Fruit fly (Drosophila melanogaster) whole organism, embryonic: Measurements from ENCODE around the gene CG14795.

ENCODE experiments used
- Bgb ChIP-seq: fragments of 200-800 bp; sonication (Bioruptor generic); IDR thresholded peaks from 2 replicates; pipeline ENCODE4 v1.3.6; 2022; ENCODE audit warnings: missing biosample characterization, missing genetic modification characterization; ENCODE audit not compliant: partially characterized antibody
- CG10209 ChIP-seq: fragments of 200-800 bp; sonication (Bioruptor generic); optimal IDR thresholded peaks from 3 replicates; lab custom pipeline; 2017; ENCODE audit warnings: missing biosample characterization, mild to moderate bottlenecking, missing genetic modification characterization, missing genetic modification reagents
- CG10366 ChIP-seq: fragments of 200-800 bp; sonication (Bioruptor generic); IDR thresholded peaks from 2 replicates; pipeline ENCODE4 v1.3.6; 2022; ENCODE audit warnings: missing biosample characterization, missing genetic modification characterization
- CG10543 ChIP-seq: fragments of 200-800 bp; sonication (Bioruptor generic); optimal IDR thresholded peaks from 3 replicates; lab custom pipeline; 2017; ENCODE audit warnings: missing biosample characterization, mild to moderate bottlenecking, missing genetic modification characterization, moderate library complexity
- CG11456 ChIP-seq: fragments of 200-800 bp; sonication (Bioruptor generic); IDR thresholded peaks from 3 replicates; pipeline ENCODE4 v1.3.6; 2022; ENCODE audit warnings: missing biosample characterization, missing genetic modification characterization
- CG13894 ChIP-seq: fragments of 200-800 bp; sonication (Bioruptor generic); optimal IDR thresholded peaks from 3 replicates; lab custom pipeline; 2018; ENCODE audit warnings: missing biosample characterization, mild to moderate bottlenecking, missing genetic modification characterization, moderate library complexity
- CG14050 ChIP-seq: fragments of 200-800 bp; sonication (Bioruptor generic); IDR thresholded peaks from 3 replicates; pipeline ENCODE4 v1.3.6; 2022; ENCODE audit warnings: missing biosample characterization, missing genetic modification characterization
- CG14667 ChIP-seq: fragments of 200-800 bp; sonication (Bioruptor generic); IDR thresholded peaks from 2 replicates; pipeline ENCODE4 v1.3.6; 2022; ENCODE audit warnings: missing biosample characterization, missing genetic modification characterization
- CG14710 ChIP-seq: fragments of 200-800 bp; sonication (Bioruptor generic); optimal IDR thresholded peaks from 3 replicates; lab custom pipeline; 2019; ENCODE audit warnings: missing biosample characterization, mild to moderate bottlenecking, missing genetic modification characterization, moderate library complexity
- CG15011 ChIP-seq: fragments of 200-800 bp; sonication (Bioruptor generic); optimal IDR thresholded peaks from 3 replicates; lab custom pipeline; 2018; ENCODE audit warnings: missing biosample characterization, mild to moderate bottlenecking, missing genetic modification characterization
- CG15269 ChIP-seq: fragments of 200-800 bp; sonication (Bioruptor generic); optimal IDR thresholded peaks from 2 replicates; lab custom pipeline; 2018; ENCODE audit warnings: missing biosample characterization, mild to moderate bottlenecking, missing genetic modification characterization, moderate library complexity
- CG1602 ChIP-seq: fragments of 200-800 bp; sonication (Bioruptor generic); optimal IDR thresholded peaks from 3 replicates; lab custom pipeline; 2016; ENCODE audit warnings: missing biosample characterization, missing genetic modification characterization
- CG1603 ChIP-seq: fragments of 200-800 bp; sonication (Bioruptor generic); optimal IDR thresholded peaks from 2 replicates; lab custom pipeline; 2019; ENCODE audit warnings: missing biosample characterization, mild to moderate bottlenecking, missing genetic modification characterization, moderate library complexity
- CG16779 ChIP-seq: fragments of 200-800 bp; sonication (Bioruptor generic); IDR thresholded peaks from 2 replicates; pipeline ENCODE4 v1.3.6; 2022; ENCODE audit warnings: missing biosample characterization, missing genetic modification characterization
- CG16815 ChIP-seq: fragments of 200-800 bp; sonication (Bioruptor generic); optimal IDR thresholded peaks from 3 replicates; lab custom pipeline; 2017; ENCODE audit warnings: missing biosample characterization, mild to moderate bottlenecking, missing genetic modification characterization
- CG18619 ChIP-seq: fragments of 200-800 bp; sonication (Bioruptor generic); optimal IDR thresholded peaks from 3 replicates; lab custom pipeline; 2017; ENCODE audit warnings: missing biosample characterization, mild to moderate bottlenecking, missing genetic modification characterization
- CG2199 ChIP-seq: fragments of 200-800 bp; sonication (Bioruptor generic); IDR thresholded peaks from 3 replicates; pipeline ENCODE4 v1.3.6; 2022; ENCODE audit warnings: missing biosample characterization, missing genetic modification characterization
- CG2875 ChIP-seq: fragments of 200-800 bp; sonication (Bioruptor generic); optimal IDR thresholded peaks from 2 replicates; lab custom pipeline; 2017; ENCODE audit warnings: missing biosample characterization, mild to moderate bottlenecking, missing genetic modification characterization, missing genetic modification reagents
- CG31365 ChIP-seq: fragments of 200-800 bp; sonication (Bioruptor generic); optimal IDR thresholded peaks from 2 replicates; lab custom pipeline; 2018; ENCODE audit warnings: missing biosample characterization, mild to moderate bottlenecking, missing genetic modification characterization
- CG31441 ChIP-seq: fragments of 200-800 bp; sonication (Bioruptor generic); IDR thresholded peaks from 2 replicates; pipeline ENCODE4 v1.3.6; 2022; ENCODE audit warnings: missing biosample characterization, missing genetic modification characterization
- CG34224 ChIP-seq: fragments of 200-800 bp; sonication (Bioruptor generic); IDR thresholded peaks from 3 replicates; pipeline ENCODE4 v1.3.6; 2022; ENCODE audit warnings: missing biosample characterization, missing genetic modification characterization; ENCODE audit not compliant: partially characterized antibody
- CG3847 ChIP-seq: fragments of 200-800 bp; sonication (Bioruptor generic); IDR thresholded peaks from 2 replicates; pipeline ENCODE4 v1.3.6; 2022; ENCODE audit warnings: missing biosample characterization, missing genetic modification characterization
- CG3995 ChIP-seq: fragments of 200-800 bp; sonication (Bioruptor generic); optimal IDR thresholded peaks from 3 replicates; lab custom pipeline; 2016; ENCODE audit warnings: missing biosample characterization, missing genetic modification characterization
- CG8924 ChIP-seq: fragments of 200-800 bp; optimal IDR thresholded peaks from 3 replicates; lab custom pipeline; 2019; ENCODE audit warnings: missing biosample characterization, mild to moderate bottlenecking, missing genetic modification characterization, moderate library complexity
- CG9215 ChIP-seq: fragments of 200-800 bp; sonication (Bioruptor generic); IDR thresholded peaks from 2 replicates; pipeline ENCODE4 v1.3.6; 2022; ENCODE audit warnings: missing biosample characterization, missing genetic modification characterization
- CG9437 ChIP-seq: fragments of 200-800 bp; sonication (Bioruptor generic); optimal IDR thresholded peaks from 2 replicates; lab custom pipeline; 2018; ENCODE audit warnings: missing biosample characterization, mild to moderate bottlenecking, missing genetic modification characterization
- CG9876 ChIP-seq: fragments of 200-800 bp; sonication (Bioruptor generic); optimal IDR thresholded peaks from 2 replicates; lab custom pipeline; 2016; ENCODE audit warnings: missing biosample characterization, missing genetic modification characterization
- CG9932 ChIP-seq: fragments of 200-800 bp; sonication (Bioruptor generic); IDR thresholded peaks from 2 replicates; pipeline ENCODE4 v1.3.6; 2022; ENCODE audit warnings: missing biosample characterization, missing genetic modification characterization
- D19B ChIP-seq: fragments of 200-800 bp; sonication (Bioruptor generic); optimal IDR thresholded peaks from 2 replicates; lab custom pipeline; 2017; ENCODE audit warnings: missing biosample characterization, mild to moderate bottlenecking, missing genetic modification characterization
- Dek ChIP-seq: fragments of 200-800 bp; sonication (Bioruptor generic); optimal IDR thresholded peaks from 3 replicates; lab custom pipeline; 2019; ENCODE audit warnings: missing biosample characterization, mild to moderate bottlenecking, missing genetic modification characterization, moderate library complexity
- Doc2 ChIP-seq: fragments of 200-800 bp; sonication (Bioruptor generic); IDR thresholded peaks from 2 replicates; pipeline ENCODE4 v1.3.6; 2022; ENCODE audit warnings: missing biosample characterization, missing genetic modification characterization
- E2f2 ChIP-seq: fragments of 200-800 bp; sonication (Bioruptor generic); IDR thresholded peaks from 2 replicates; pipeline ENCODE4 v1.3.6; 2022; ENCODE audit warnings: missing biosample characterization, missing genetic modification characterization
- Elba2 ChIP-seq: fragments of 200-800 bp; sonication (Bioruptor generic); optimal IDR thresholded peaks from 3 replicates; lab custom pipeline; 2016; ENCODE audit warnings: missing biosample characterization, missing genetic modification characterization
- H15 ChIP-seq: fragments of 200-800 bp; sonication (Bioruptor generic); IDR thresholded peaks from 3 replicates; pipeline ENCODE4 v1.3.6; 2022; ENCODE audit warnings: missing biosample characterization, missing genetic modification characterization
- Hr51 ChIP-seq, 2 experiments: fragments of 200-800 bp; sonication (Bioruptor generic); optimal IDR thresholded peaks; 2 replicates in 1 of 2; 3 replicates in 1 of 2; lab custom pipeline; 2016 to 2018; ENCODE audit warnings: missing biosample characterization in 2 of 2, missing genetic modification characterization in 2 of 2, mild to moderate bottlenecking in 1 of 2, moderate library complexity in 1 of 2
- Nf-YC ChIP-seq: fragments of 200-800 bp; optimal IDR thresholded peaks from 3 replicates; lab custom pipeline; 2019; ENCODE audit warnings: missing biosample characterization, mild to moderate bottlenecking, missing genetic modification characterization, moderate library complexity
- Optix ChIP-seq: fragments of 200-800 bp; sonication (Bioruptor generic); IDR thresholded peaks from 3 replicates; pipeline ENCODE4 v1.3.6; 2022; ENCODE audit warnings: missing biosample characterization, missing genetic modification characterization
- Ptx1 ChIP-seq: fragments of 200-800 bp; sonication (Bioruptor generic); IDR thresholded peaks from 2 replicates; pipeline ENCODE4 v1.3.6; 2022; ENCODE audit warnings: missing biosample characterization, missing genetic modification characterization
- ab ChIP-seq: fragments of 200-800 bp; sonication (Bioruptor generic); optimal IDR thresholded peaks from 2 replicates; lab custom pipeline; 2016; ENCODE audit warnings: missing biosample characterization, missing genetic modification characterization
- aop ChIP-seq: fragments of 200-800 bp; sonication (Bioruptor generic); IDR thresholded peaks from 2 replicates; pipeline ENCODE4 v1.3.6; 2022; ENCODE audit warnings: missing biosample characterization, missing genetic modification characterization
- ase ChIP-seq: fragments of 200-800 bp; sonication (Bioruptor generic); IDR thresholded peaks from 3 replicates; pipeline ENCODE4 v1.3.6; 2022; ENCODE audit warnings: missing biosample characterization, missing genetic modification characterization
- btn ChIP-seq: fragments of 200-800 bp; sonication (Bioruptor generic); optimal IDR thresholded peaks from 2 replicates; lab custom pipeline; 2016; ENCODE audit warnings: missing biosample characterization, missing genetic modification characterization
- dmrt99B ChIP-seq: fragments of 200-800 bp; sonication (Bioruptor generic); optimal IDR thresholded peaks from 2 replicates; lab custom pipeline; 2018; ENCODE audit warnings: missing biosample characterization, mild to moderate bottlenecking, missing genetic modification characterization, moderate library complexity
- eve ChIP-seq, 2 experiments: fragments of >200 bp; optimal IDR thresholded peaks; 2 replicates each; lab custom pipeline; 2017; ENCODE audit warnings: missing biosample characterization in 2 of 2, missing genetic modification characterization in 2 of 2
- exex ChIP-seq: fragments of 200-800 bp; sonication (Bioruptor generic); optimal IDR thresholded peaks from 4 replicates; lab custom pipeline; 2018; ENCODE audit warnings: missing biosample characterization, mild to moderate bottlenecking, missing genetic modification characterization, moderate library complexity
- gro ChIP-seq: fragments of 200-800 bp; sonication (Bioruptor generic); optimal IDR thresholded peaks from 2 replicates; lab custom pipeline; 2016; ENCODE audit warnings: missing biosample characterization, missing genetic modification characterization
- gsb ChIP-seq: fragments of 200-800 bp; sonication (Bioruptor generic); IDR thresholded peaks from 2 replicates; pipeline ENCODE4 v1.3.6; 2022; ENCODE audit warnings: missing biosample characterization, missing genetic modification characterization
- schlank ChIP-seq: fragments of 200-800 bp; sonication (Bioruptor generic); optimal IDR thresholded peaks from 2 replicates; lab custom pipeline; 2018; ENCODE audit warnings: missing biosample characterization, mild to moderate bottlenecking, missing genetic modification characterization
- slou ChIP-seq: fragments of 200-800 bp; sonication (Bioruptor generic); optimal IDR thresholded peaks from 3 replicates; lab custom pipeline; 2016; ENCODE audit warnings: missing biosample characterization, missing genetic modification characterization
- sob ChIP-seq: fragments of 200-800 bp; sonication (Bioruptor generic); IDR thresholded peaks from 2 replicates; pipeline ENCODE4 v1.3.6; 2022; ENCODE audit warnings: missing biosample characterization, missing genetic modification characterization
- unpg ChIP-seq: fragments of 200-800 bp; sonication (Bioruptor generic); optimal IDR thresholded peaks from 3 replicates; lab custom pipeline; 2018; ENCODE audit warnings: missing biosample characterization, mild to moderate bottlenecking, missing genetic modification characterization, moderate library complexity

CG14795 gene

DNA sequence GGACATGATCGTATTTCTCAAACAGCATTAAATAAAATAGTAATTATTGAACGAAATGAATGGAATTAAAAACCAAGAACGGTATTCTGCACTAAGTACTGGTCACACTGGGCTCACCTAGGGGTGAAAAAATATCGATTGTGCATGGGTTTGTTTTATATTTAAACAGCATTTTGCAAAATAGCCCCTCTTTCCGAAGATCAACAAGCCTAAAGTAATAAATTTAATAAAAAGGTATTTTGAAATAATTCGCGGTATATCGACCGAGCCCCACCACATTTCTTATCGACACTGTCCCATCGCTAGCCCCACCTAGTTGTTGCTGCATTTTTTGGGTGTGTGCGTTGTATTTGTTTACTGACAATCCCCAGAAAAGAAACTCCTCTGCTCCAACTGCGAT lies 42.0 kb downstream of the CG14795 start, which contains the start of gene pck (continued):
- no peak for TF ChIP-seq CG31365 (tag; lab: Kevin White, UChicago)
- TF ChIP-seq Nf-YC (tag; lab: Kevin White, UChicago), result peak; percentile 31
- TF ChIP-seq CG31441, result peak; percentile 51; the same call in 1 of the 2 replicates
- peak; percentile 52 for TF ChIP-seq CG8924 (tag; lab: Kevin White, UChicago)
- TF ChIP-seq dmrt99B (tag; lab: Kevin White, UChicago), result no peak
- no peak; the same call in 1 of the 2 replicates for TF ChIP-seq Bgb (GFP tag; lab: Robert Waterston, UW)
- TF ChIP-seq CG15269 (tag; lab: Kevin White, UChicago), result peak; percentile 35
- TF ChIP-seq gro (GFP tag; lab: Kevin White, UChicago), result peak; percentile 47
- TF ChIP-seq CG16815 (GFP tag; lab: Kevin White, UChicago), result peak; percentile 19
- TF ChIP-seq CG11456 (GFP tag; lab: Robert Waterston, UW), result no peak
- TF ChIP-seq CG10209 (GFP tag; lab: Kevin White, UChicago), result peak; percentile 37
- TF ChIP-seq ab, result peak; percentile 44
- TF ChIP-seq unpg (GFP tag; lab: Kevin White, UChicago), result peak; percentile 70
- TF ChIP-seq CG2875 (GFP tag; lab: Kevin White, UChicago), result peak; percentile 28
- peak; percentile 78 for TF ChIP-seq E2f2 (GFP tag; lab: Robert Waterston, UW)
- TF ChIP-seq CG10543 (GFP tag; lab: Kevin White, UChicago), result peak; percentile 8
- TF ChIP-seq CG9876 (GFP tag; lab: Kevin White, UChicago), result no peak
- peak; percentile 70; the same call in 2 of the 3 replicates for TF ChIP-seq Optix (GFP tag; lab: Robert Waterston, UW)
- no peak for TF ChIP-seq gsb (GFP tag; lab: Robert Waterston, UW)
- TF ChIP-seq sob (GFP tag; lab: Robert Waterston, UW), result peak; percentile 63; the same call in 1 of the 2 replicates
- peak; percentile 55 for TF ChIP-seq CG10366 (GFP tag; lab: Robert Waterston, UW)
- TF ChIP-seq CG3995 (GFP tag; lab: Kevin White, UChicago), result no peak
- TF ChIP-seq CG34224 (GFP tag; lab: Robert Waterston, UW), result peak; percentile 65
- TF ChIP-seq CG1603 (tag; lab: Kevin White, UChicago), result peak; percentile 83
- peak; percentile 44 for TF ChIP-seq CG14667
- peak; percentile 47; the same call in 1 of the 3 replicates for TF ChIP-seq CG2199
- peak; percentile 59 for TF ChIP-seq CG1602 (GFP tag; lab: Kevin White, UChicago)
- no peak for TF ChIP-seq exex (tag; lab: Kevin White, UChicago)
- TF ChIP-seq CG9437, result peak; percentile 45
- peak; percentile 9 for TF ChIP-seq CG18619 (GFP tag; lab: Kevin White, UChicago)
- TF ChIP-seq Doc2 (GFP tag; lab: Robert Waterston, UW), result no peak
- TF ChIP-seq CG13894 (tag; lab: Kevin White, UChicago), result peak; percentile 12
- peak; percentile 60; the same call in 2 of the 3 replicates for TF ChIP-seq ase (GFP tag; lab: Robert Waterston, UW)
- TF ChIP-seq Dek (tag; lab: Kevin White, UChicago), result peak; percentile 14
- peak; percentile 72 for TF ChIP-seq Ptx1
- no peak for TF ChIP-seq schlank (tag; lab: Kevin White, UChicago)
- TF ChIP-seq aop (GFP tag; lab: Robert Waterston, UW), result no peak
- peak; percentile 50 for TF ChIP-seq Elba2 (GFP tag; lab: Kevin White, UChicago)
- peak; percentile 62 for TF ChIP-seq CG9932 (GFP tag; lab: Robert Waterston, UW)
- peak; percentile 34; the same call in 1 of the 3 replicates for TF ChIP-seq H15 (GFP tag; lab: Robert Waterston, UW)
- TF ChIP-seq D19B, result no peak
- TF ChIP-seq eve (GFP tag; optimal IDR thresholded peaks at IDR 0.05; lab: Kevin White, UChicago), result no peak
- 0 out of 2 replicates have a peak, but pooled peaks have one; percentile 26 for TF ChIP-seq CG3847 (GFP tag; lab: Robert Waterston, UW)
- peak; percentile 52 for TF ChIP-seq CG9215 (GFP tag; lab: Robert Waterston, UW)
- peak; percentile 28 for TF ChIP-seq btn (GFP tag; lab: Kevin White, UChicago)
- peak; percentile 56 to 67 for TF ChIP-seq Hr51 (GFP tag; optimal IDR thresholded peaks at IDR 0.05; lab: Kevin White, UChicago)
- TF ChIP-seq CG16779, result no peak
- TF ChIP-seq slou, result no peak
- TF ChIP-seq CG14050 (GFP tag; lab: Robert Waterston, UW), result no peak; the same call in 2 of the 3 replicates
- TF ChIP-seq CG14710 (tag; lab: Kevin White, UChicago), result peak; percentile 75
- no peak for TF ChIP-seq CG15011 (GFP tag; lab: Kevin White, UChicago)
